Worm (Caenorhabditis elegans): ENCODE measurements around the gene lact-8.

Gene lact-8

ce11 chrV:11060239-11060984 lies 33.0 kb downstream of the lact-8 start, which contains the start of gene T04C12.11:
T04C12.11 (minus strand) TSS chrV:11060289.
- TF ChIP-seq unc-39 (tag; optimal IDR thresholded peaks at IDR 0.05) (no peak), elt-1 (tag; optimal IDR thresholded peaks at IDR 0.05; ENCODE audit: borderline replicate concordance, insufficient read depth) (no peak), elt-3 (tag; optimal IDR thresholded peaks at IDR 0.05) (no peak), ceh-83 (GFP tag; optimal IDR thresholded peaks at IDR 0.05) (no peak), ceh-39 (tag; optimal IDR thresholded peaks at IDR 0.05) (no peak), sptf-1 (tag; optimal IDR thresholded peaks at IDR 0.05) (no peak), drap-1 (GFP tag; optimal IDR thresholded peaks at IDR 0.05) (no peak), mls-2 (tag; optimal IDR thresholded peaks at IDR 0.05) (no peak), ztf-11 (tag; optimal IDR thresholded peaks at IDR 0.05) (no peak), flh-1 (GFP tag; optimal IDR thresholded peaks at IDR 0.05) (no peak), mep-1 (tag; optimal IDR thresholded peaks at IDR 0.05) (no peak)

DNA sequence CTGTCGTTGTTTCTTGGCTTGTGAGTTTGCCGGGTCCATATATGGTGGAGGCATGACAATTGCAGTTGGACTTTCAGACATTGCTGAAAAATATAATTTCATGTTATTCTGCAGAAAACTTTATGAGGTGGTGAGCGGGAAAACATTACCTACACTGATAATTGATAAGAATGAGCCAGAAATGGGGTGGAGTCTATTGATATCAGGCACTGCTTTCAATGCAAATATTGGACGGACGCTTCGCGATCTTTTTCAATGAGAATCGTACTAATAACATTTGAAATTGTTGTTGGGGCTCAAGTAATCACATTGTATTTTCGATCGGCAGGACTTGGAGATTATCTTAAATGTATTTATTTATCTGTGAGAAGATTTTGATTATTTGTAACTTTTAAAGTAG lies 34.2 kb downstream of the lact-8 start, which contains the start of gene T04C12.1:
Gene T04C12.1, minus strand, starts transcription at position 90 of the 400 bp plus-strand sequence.
- TF ChIP-seq mls-2 (tag; optimal IDR thresholded peaks at IDR 0.05) (no peak), ceh-39 (tag; optimal IDR thresholded peaks at IDR 0.05) (no peak), nhr-28 (tag; optimal IDR thresholded peaks at IDR 0.05) (no peak), ces-1 (GFP tag; optimal IDR thresholded peaks at IDR 0.05) (no peak), lsy-2 (tag; optimal IDR thresholded peaks at IDR 0.05) (no peak), elt-1 (tag; optimal IDR thresholded peaks at IDR 0.05; ENCODE audit: borderline replicate concordance, insufficient read depth) (no peak), lin-13 (tag; optimal IDR thresholded peaks at IDR 0.05) (no peak), lin-32 (GFP tag; optimal IDR thresholded peaks at IDR 0.05) (no peak)

DNA sequence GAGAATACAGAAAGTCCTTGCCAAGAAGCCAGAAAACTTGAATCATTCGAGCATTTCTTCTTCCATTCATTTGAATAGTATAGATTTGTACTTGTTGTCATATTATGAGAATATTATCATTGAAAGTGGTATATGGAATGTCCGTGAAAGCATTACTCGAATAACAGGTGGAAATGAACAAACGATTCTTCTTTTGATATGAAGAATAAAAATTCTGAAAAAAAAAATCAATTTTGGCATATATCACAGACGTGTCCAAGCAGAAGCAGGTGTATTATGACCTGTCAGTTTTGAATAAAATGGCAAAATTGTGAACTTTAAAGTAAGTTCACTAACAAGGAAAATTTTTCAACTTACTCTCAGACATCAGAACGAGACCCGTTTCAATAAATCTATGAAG lies 36.4 kb downstream of the lact-8 start, which contains the start of gene srh-75:
Gene srh-75, minus strand, starts transcription at position 101 of the 400 bp plus-strand sequence.
- TF ChIP-seq elt-1 (tag; optimal IDR thresholded peaks at IDR 0.05; ENCODE audit: borderline replicate concordance, insufficient read depth) (no peak), mab-5 (tag; optimal IDR thresholded peaks at IDR 0.05) (no peak), ceh-83 (GFP tag; optimal IDR thresholded peaks at IDR 0.05) (no peak), sem-2 (GFP tag; optimal IDR thresholded peaks at IDR 0.05) (no peak), snpc-4 (tag; optimal IDR thresholded peaks at IDR 0.05) (no peak), lin-13 (tag; optimal IDR thresholded peaks at IDR 0.05) (no peak), lin-32 (GFP tag; optimal IDR thresholded peaks at IDR 0.05) (no peak)

DNA sequence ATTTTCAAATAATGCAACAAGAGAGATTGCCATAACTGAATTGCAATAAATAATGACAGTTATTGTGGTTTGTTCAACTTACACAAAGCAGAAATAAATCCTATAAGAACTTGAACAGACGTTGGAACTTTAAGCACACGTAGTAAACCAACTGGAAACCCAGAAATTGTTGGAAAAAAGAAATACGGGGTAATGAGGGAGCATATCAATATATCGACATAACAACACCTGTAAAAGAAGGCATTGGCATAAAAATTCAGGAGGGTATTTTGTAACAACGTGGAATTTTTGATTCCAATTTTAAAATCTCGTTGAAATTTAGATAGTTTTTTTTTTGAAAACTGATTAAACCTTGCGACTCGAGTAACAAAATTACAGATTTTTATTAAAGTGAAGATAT lies 36.9 kb downstream of the lact-8 start:
- TF ChIP-seq drap-1 (GFP tag; optimal IDR thresholded peaks at IDR 0.05) (no peak), mep-1 (tag; optimal IDR thresholded peaks at IDR 0.05) (no peak), pha-4 (tag; optimal IDR thresholded peaks at IDR 0.05) (no peak), ztf-11 (tag; optimal IDR thresholded peaks at IDR 0.05) (no peak), unc-120 (tag; optimal IDR thresholded peaks at IDR 0.05; ENCODE audit: poor library complexity, severe bottlenecking) (no peak), nhr-28 (tag; optimal IDR thresholded peaks at IDR 0.05) (no peak), hlh-1 (tag; optimal IDR thresholded peaks at IDR 0.05) (no peak)

ce11 chrV:11053827-11054226 lies 39.6 kb downstream of the lact-8 start, which contains the start of gene T04C12.7:
T04C12.7 (plus strand) TSS chrV:11054127.
- no peak for TF ChIP-seq nhr-2 (tag; optimal IDR thresholded peaks at IDR 0.05)
- no peak for TF ChIP-seq ceh-39 (tag; optimal IDR thresholded peaks at IDR 0.05)
- TF ChIP-seq lin-32 (GFP tag; optimal IDR thresholded peaks at IDR 0.05): no peak
- no peak for TF ChIP-seq nhr-76 (tag; optimal IDR thresholded peaks at IDR 0.05)
- no peak for TF ChIP-seq elt-1 (tag; optimal IDR thresholded peaks at IDR 0.05; ENCODE audit: borderline replicate concordance, insufficient read depth)
- TF ChIP-seq bed-3 (GFP tag; optimal IDR thresholded peaks at IDR 0.05): no peak
- TF ChIP-seq sptf-1 (tag; optimal IDR thresholded peaks at IDR 0.05): no peak
- TF ChIP-seq zip-8 (tag; optimal IDR thresholded peaks at IDR 0.05): no peak
- no peak for TF ChIP-seq snpc-4 (tag; optimal IDR thresholded peaks at IDR 0.05)
- TF ChIP-seq nhr-28 (tag; optimal IDR thresholded peaks at IDR 0.05): no peak
- no peak for TF ChIP-seq unc-120 (tag; optimal IDR thresholded peaks at IDR 0.05; ENCODE audit: poor library complexity, severe bottlenecking)
- no peak for TF ChIP-seq cnd-1 (tag; optimal IDR thresholded peaks at IDR 0.05)
- TF ChIP-seq nhr-12 (tag; optimal IDR thresholded peaks at IDR 0.05): no peak
- no peak for TF ChIP-seq M03D4.4 (tag; optimal IDR thresholded peaks at IDR 0.05)
